Worm (Caenorhabditis elegans) whole organism, young adult: ENCODE results near the gene got-2.2.
A peak's percentile ranks its signal among the peaks of the same experiment; 100 is the strongest.

Source experiments
- B0261.1 ChIP-seq: sonication (generic microtip); optimal IDR thresholded peaks from 2 replicates; lab custom pipeline; 2016; ENCODE audit warnings: mild to moderate bottlenecking, missing genetic modification characterization, moderate library complexity, missing compliant biosample characterization
- B0336.3 ChIP-seq: fragments of 200-800 bp; sonication (Bioruptor generic); IDR thresholded peaks from 2 replicates; pipeline ENCODE4 v1.3.6; 2022; ENCODE audit warnings: missing genetic modification characterization, missing compliant biosample characterization
- C17E4.6 ChIP-seq: fragments of 200-800 bp; sonication (Bioruptor generic); IDR thresholded peaks from 2 replicates; pipeline ENCODE4 v1.3.6; 2022; ENCODE audit warnings: missing genetic modification reagents, missing genetic modification characterization, missing compliant biosample characterization
- D2030.7 ChIP-seq: fragments of 200-800 bp; sonication (Bioruptor generic); IDR thresholded peaks from 2 replicates; pipeline ENCODE4 v1.3.6; 2022; ENCODE audit warnings: missing genetic modification reagents, missing genetic modification characterization, missing compliant biosample characterization
- F33H1.4 ChIP-seq: fragments of 200-800 bp; sonication (Bioruptor generic); IDR thresholded peaks from 2 replicates; pipeline ENCODE4 v1.3.6; 2022; ENCODE audit warnings: missing genetic modification reagents, missing genetic modification characterization, missing compliant biosample characterization
- F55B11.4 ChIP-seq: sonication (generic microtip); optimal IDR thresholded peaks from 2 replicates; lab custom pipeline; 2016; ENCODE audit warnings: missing compliant biosample characterization, missing genetic modification characterization, borderline replicate concordance; ENCODE audit not compliant: insufficient read depth
- Y53F4B.3 ChIP-seq: fragments of 200-800 bp; sonication (Bioruptor generic); IDR thresholded peaks from 2 replicates; pipeline ENCODE4 v1.3.6; 2022; ENCODE audit warnings: missing genetic modification reagents, missing genetic modification characterization, missing compliant biosample characterization
- Y53G8AR.9 ChIP-seq: fragments of 200-800 bp; sonication (Bioruptor generic); conservative IDR thresholded peaks from 2 replicates; pipeline ENCODE4 v1.3.6; 2022; ENCODE audit warnings: missing genetic modification reagents, missing genetic modification characterization, missing compliant biosample characterization
- attf-6 ChIP-seq: fragments of 200-800 bp; sonication (Bioruptor generic); IDR thresholded peaks from 2 replicates; pipeline ENCODE4 v1.3.6; 2022; ENCODE audit warnings: missing genetic modification reagents, missing genetic modification characterization, missing compliant biosample characterization
- cebp-1 ChIP-seq, 2 experiments: fragments of 200-800 bp in 1 of 2; sonication (Bioruptor generic) in 1 of 2; sonication (generic microtip) in 1 of 2; IDR thresholded peaks in 1 of 2; optimal IDR thresholded peaks in 1 of 2; 2 replicates each; pipeline versions ENCODE4 v1.3.6 to Lab custom; 2017 to 2022; ENCODE audit warnings: missing compliant biosample characterization in 2 of 2, missing genetic modification characterization in 2 of 2, mild to moderate bottlenecking in 1 of 2, missing genetic modification reagents in 1 of 2, moderate library complexity in 1 of 2
- ceh-91 ChIP-seq: fragments of 200-800 bp; sonication (Bioruptor generic); IDR thresholded peaks from 2 replicates; pipeline ENCODE4 v1.3.6; 2022; ENCODE audit warnings: missing genetic modification reagents, missing genetic modification characterization, missing compliant biosample characterization
- egrh-3 ChIP-seq: fragments of 200-800 bp; sonication (Bioruptor generic); IDR thresholded peaks from 2 replicates; pipeline ENCODE4 v1.3.6; 2022; ENCODE audit warnings: missing genetic modification reagents, missing genetic modification characterization, missing compliant biosample characterization
- ets-4 ChIP-seq: fragments of 200-800 bp; sonication (Bioruptor generic); optimal IDR thresholded peaks from 2 replicates; lab custom pipeline; 2018; ENCODE audit warnings: mild to moderate bottlenecking, missing genetic modification characterization, missing compliant biosample characterization
- gei-17 ChIP-seq: fragments of 200-800 bp; sonication (Bioruptor generic); optimal IDR thresholded peaks from 2 replicates; lab custom pipeline; 2018; ENCODE audit warnings: mild to moderate bottlenecking, missing genetic modification characterization, missing compliant biosample characterization
- him-1 ChIP-seq: sonication (generic microtip); optimal IDR thresholded peaks from 2 replicates; lab custom pipeline; 2016; ENCODE audit warnings: missing genotype, missing genetic modification reagents, missing genetic modification characterization, missing compliant biosample characterization
- hlh-12 ChIP-seq: sonication (generic microtip); optimal IDR thresholded peaks from 2 replicates; lab custom pipeline; 2016; ENCODE audit warnings: missing genetic modification characterization, missing compliant biosample characterization
- hmg-1.2 ChIP-seq: fragments of 200-800 bp; sonication (Bioruptor generic); IDR thresholded peaks from 2 replicates; pipeline ENCODE4 v1.3.6; 2022; ENCODE audit warnings: missing genetic modification reagents, missing genetic modification characterization, missing compliant biosample characterization
- hmg-20 ChIP-seq: fragments of 200-800 bp; sonication (Bioruptor generic); IDR thresholded peaks from 2 replicates; pipeline ENCODE4 v1.3.6; 2022; ENCODE audit warnings: missing genetic modification reagents, missing genetic modification characterization, missing compliant biosample characterization
- lag-1 ChIP-seq: fragments of 200-800 bp; sonication (Bioruptor generic); IDR thresholded peaks from 2 replicates; pipeline ENCODE4 v1.3.6; 2022; ENCODE audit warnings: missing genetic modification reagents, missing genetic modification characterization, missing compliant biosample characterization
- lin-26 ChIP-seq: fragments of 200-800 bp; sonication (Bioruptor generic); IDR thresholded peaks from 2 replicates; pipeline ENCODE4 v1.3.6; 2022; ENCODE audit warnings: missing genetic modification reagents, missing genetic modification characterization, missing compliant biosample characterization
- lin-35 ChIP-seq, 3 experiments: fragments of 150-350 bp in 2 of 3; sonication (generic microtip) in 1 of 3; optimal IDR thresholded peaks; 2 replicates each; lab custom pipeline; 2014 to 2018; ENCODE audit warnings: missing biosample characterization in 3 of 3, missing genetic modification characterization in 3 of 3, missing genetic modification reagents in 3 of 3
- lin-40 ChIP-seq: sonication (generic microtip); optimal IDR thresholded peaks from 2 replicates; lab custom pipeline; 2016; ENCODE audit warnings: missing genetic modification characterization, mild to moderate bottlenecking, missing compliant biosample characterization, missing genotype, missing genetic modification reagents
- lir-1 ChIP-seq: fragments of 200-800 bp; sonication (Bioruptor generic); conservative IDR thresholded peaks from 2 replicates; pipeline ENCODE4 v1.3.6; 2022; ENCODE audit warnings: missing genetic modification reagents, missing genetic modification characterization, missing compliant biosample characterization
- lsy-27 ChIP-seq: sonication (generic microtip); optimal IDR thresholded peaks from 2 replicates; lab custom pipeline; 2017; ENCODE audit warnings: missing genetic modification characterization, mild to moderate bottlenecking, missing compliant biosample characterization, antibody characterized with exemption, missing genotype, borderline replicate concordance; ENCODE audit not compliant: insufficient read depth
- madf-6 ChIP-seq: fragments of 200-800 bp; sonication (Bioruptor generic); IDR thresholded peaks from 2 replicates; pipeline ENCODE4 v1.3.6; 2022; ENCODE audit warnings: missing genetic modification reagents, missing genetic modification characterization, missing compliant biosample characterization
- mcd-1 ChIP-seq: fragments of 200-800 bp; sonication (Bioruptor generic); IDR thresholded peaks from 2 replicates; pipeline ENCODE4 v1.3.6; 2022; ENCODE audit warnings: missing genetic modification reagents, missing genetic modification characterization, missing compliant biosample characterization
- mes-4 ChIP-seq: sonication (generic microtip); optimal IDR thresholded peaks from 2 replicates; lab custom pipeline; 2016; ENCODE audit warnings: missing genotype, missing genetic modification characterization, missing compliant biosample characterization
- nfya-2 ChIP-seq: fragments of 200-800 bp; sonication (Bioruptor generic); IDR thresholded peaks from 2 replicates; pipeline ENCODE4 v1.3.6; 2022; ENCODE audit warnings: missing genetic modification reagents, missing genetic modification characterization, missing compliant biosample characterization
- nfyb-1 ChIP-seq: fragments of 200-800 bp; sonication (Bioruptor generic); IDR thresholded peaks from 2 replicates; pipeline ENCODE4 v1.3.6; 2022; ENCODE audit warnings: missing genetic modification reagents, missing genetic modification characterization, missing compliant biosample characterization
- nhr-27 ChIP-seq: fragments of 200-800 bp; sonication (Bioruptor generic); optimal IDR thresholded peaks from 2 replicates; lab custom pipeline; 2018; ENCODE audit warnings: mild to moderate bottlenecking, missing genetic modification characterization, moderate library complexity, missing compliant biosample characterization
- nhr-80 ChIP-seq: sonication (generic microtip); optimal IDR thresholded peaks from 2 replicates; lab custom pipeline; 2016; ENCODE audit warnings: missing genetic modification characterization, missing compliant biosample characterization
- pbrm-1 ChIP-seq: fragments of 200-800 bp; sonication (Bioruptor generic); IDR thresholded peaks from 2 replicates; pipeline ENCODE4 v1.3.6; 2022; ENCODE audit warnings: missing genetic modification reagents, missing genetic modification characterization, missing compliant biosample characterization
- rcor-1 ChIP-seq: fragments of 200-800 bp; sonication (Bioruptor generic); IDR thresholded peaks from 2 replicates; pipeline ENCODE4 v1.3.6; 2022; ENCODE audit warnings: missing genetic modification reagents, missing genetic modification characterization, missing compliant biosample characterization
- sdz-38 ChIP-seq: sonication (generic microtip); optimal IDR thresholded peaks from 2 replicates; lab custom pipeline; 2016; ENCODE audit warnings: missing genotype, missing genetic modification characterization, missing compliant biosample characterization
- snpc-1.1 ChIP-seq: sonication (generic microtip); optimal IDR thresholded peaks from 2 replicates; lab custom pipeline; 2017; ENCODE audit warnings: missing genetic modification characterization, mild to moderate bottlenecking, missing compliant biosample characterization, antibody characterized with exemption, moderate library complexity, missing genotype, missing genetic modification reagents; ENCODE audit not compliant: insufficient read depth
- sptf-2 ChIP-seq: fragments of 200-800 bp; sonication (Bioruptor generic); optimal IDR thresholded peaks from 2 replicates; lab custom pipeline; 2018; ENCODE audit warnings: mild to moderate bottlenecking, missing genetic modification characterization, missing compliant biosample characterization
- tbp1 ChIP-seq: fragments of 200-800 bp; sonication (Bioruptor generic); optimal IDR thresholded peaks from 2 replicates; lab custom pipeline; 2018; ENCODE audit warnings: mild to moderate bottlenecking, missing genetic modification characterization, missing compliant biosample characterization
- zfh-2 ChIP-seq: fragments of 200-800 bp; sonication (Bioruptor generic); conservative IDR thresholded peaks from 2 replicates; pipeline ENCODE4 v1.3.6; 2022; ENCODE audit warnings: missing genetic modification reagents, missing genetic modification characterization, missing compliant biosample characterization
- ztf-22 ChIP-seq: fragments of 200-800 bp; sonication (Bioruptor generic); optimal IDR thresholded peaks from 2 replicates; lab custom pipeline; 2018; ENCODE audit warnings: mild to moderate bottlenecking, missing genetic modification characterization, moderate library complexity, missing compliant biosample characterization
- ztf-26 ChIP-seq: sonication (generic microtip); optimal IDR thresholded peaks from 2 replicates; lab custom pipeline; 2017; ENCODE audit warnings: missing genetic modification characterization, missing compliant biosample characterization

The got-2.2 gene

ce11 chrX:6250272-6250752 is 9.5 kb downstream of the got-2.2 start:
- TF ChIP-seq nhr-27 (no peak), B0336.3 (GFP tag; lab: Robert Waterston, UW) (0 out of 2 replicates have a peak, but pooled peaks have one; percentile 29), sptf-2 (GFP tag; lab: Kevin White, UChicago) (no peak), ztf-22 (GFP tag; lab: Kevin White, UChicago) (peak; percentile 28), Y53G8AR.9 (GFP tag; lab: Robert Waterston, UW) (0 out of 2 replicates have a peak, but pooled peaks have one; percentile 40), B0261.1 (tag; lab: Kevin White, UChicago) (no peak), nhr-80 (tag; lab: Kevin White, UChicago) (peak; percentile 84), zfh-2 (0 out of 2 replicates have a peak, but pooled peaks have one; percentile 33), gei-17 (GFP tag; lab: Kevin White, UChicago) (peak; percentile 9), lin-40 (tag; lab: Kevin White, UChicago) (peak; percentile 16), mcd-1 (no peak), hlh-12 (tag; lab: Kevin White, UChicago) (no peak), mes-4 (tag; lab: Kevin White, UChicago) (no peak), nfyb-1 (GFP tag; lab: Robert Waterston, UW) (0 out of 2 replicates have a peak, but pooled peaks have one; percentile 38), lin-26 (GFP tag; lab: Robert Waterston, UW) (no peak), hmg-1.2 (GFP tag; lab: Robert Waterston, UW) (peak; percentile 31; the same call in 1 of the 2 replicates), lag-1 (GFP tag; lab: Robert Waterston, UW) (no peak), tbp1 (GFP tag; lab: Kevin White, UChicago) (no peak), hmg-20 (GFP tag; lab: Robert Waterston, UW) (no peak), cebp-1 (GFP tag; IDR thresholded peaks at IDR 0.05; lab: Robert Waterston, UW) (no peak), cebp-1 (tag; optimal IDR thresholded peaks at IDR 0.05; lab: Kevin White, UChicago) (peak; percentile 49)

- TF ChIP-seq C17E4.6 (GFP tag; lab: Robert Waterston, UW) (no peak), lin-35 (GFP tag; optimal IDR thresholded peaks at IDR 0.05; lab: Kevin White, UChicago) (peak in 1 of 3 experiments; percentile 35)
Measured at ce11 chrX:6250866-6251265, 10.1 kb downstream of the got-2.2 start.

- no peak for TF ChIP-seq D2030.7
- no peak for TF ChIP-seq Y53F4B.3 (GFP tag; lab: Robert Waterston, UW)
- no peak for TF ChIP-seq pbrm-1 (GFP tag; lab: Robert Waterston, UW)
- TF ChIP-seq lir-1: no peak
Measured at ce11 chrX:6251321-6251720, 10.5 kb downstream of the got-2.2 start.

ce11 chrX:6251947-6252617 is 11.3 kb downstream of the got-2.2 start:
- no peak for TF ChIP-seq F55B11.4 (tag; lab: Kevin White, UChicago)
- no peak for TF ChIP-seq nfya-2 (GFP tag; lab: Robert Waterston, UW)
- TF ChIP-seq F33H1.4 (GFP tag; lab: Robert Waterston, UW): no peak
- TF ChIP-seq pbrm-1 (GFP tag; lab: Robert Waterston, UW): peak; percentile 58
- TF ChIP-seq lsy-27 (tag; lab: Kevin White, UChicago): no peak
- TF ChIP-seq hmg-20 (GFP tag; lab: Robert Waterston, UW): no peak; the same call in none of the 2 replicates
- TF ChIP-seq nhr-80 (tag; lab: Kevin White, UChicago): peak; percentile 3
- no peak for TF ChIP-seq him-1 (tag; lab: Kevin White, UChicago)
- TF ChIP-seq egrh-3 (GFP tag; lab: Robert Waterston, UW): peak; percentile 85
- no peak for TF ChIP-seq B0261.1 (tag; lab: Kevin White, UChicago)
- no peak for TF ChIP-seq madf-6
- no peak for TF ChIP-seq rcor-1
- TF ChIP-seq snpc-1.1: no peak
- no peak for TF ChIP-seq ets-4 (GFP tag; lab: Kevin White, UChicago)
- no peak for TF ChIP-seq ceh-91 (GFP tag; lab: Robert Waterston, UW)
- TF ChIP-seq sdz-38 (tag; lab: Kevin White, UChicago): no peak
- peak; percentile 54 for TF ChIP-seq ztf-26 (tag; lab: Kevin White, UChicago)
- TF ChIP-seq lir-1: no peak
- TF ChIP-seq ztf-22 (GFP tag; lab: Kevin White, UChicago): peak; percentile 26
- TF ChIP-seq attf-6 (GFP tag; lab: Robert Waterston, UW): no peak
- peak; percentile 49; the same call in 1 of the 2 replicates for TF ChIP-seq lin-26 (GFP tag; lab: Robert Waterston, UW)
- TF ChIP-seq lin-40 (tag; lab: Kevin White, UChicago): peak; percentile 40
